Fruit fly (Drosophila melanogaster): ENCODE results near the gene chrb.

- TF ChIP-seq CG8478 (optimal IDR thresholded peaks at IDR 0.05) (no peak), CTCF (optimal IDR thresholded peaks at IDR 0.05) (no peak)
These were observed 914 bp downstream of the chrb start for dm6 chr3L:11488264-11488663.
